Fruit fly (Drosophila melanogaster) whole organism, embryonic: Measurements from ENCODE around the gene sle.

Experiments used
- B-H2 ChIP-seq: fragments of 200-800 bp; sonication (Bioruptor generic); optimal IDR thresholded peaks from 2 replicates; lab custom pipeline; 2018; ENCODE audit warnings: missing biosample characterization, mild to moderate bottlenecking, missing genetic modification characterization
- CG10654 ChIP-seq: fragments of 200-800 bp; sonication (Bioruptor generic); optimal IDR thresholded peaks from 2 replicates; lab custom pipeline; 2016; ENCODE audit warnings: missing biosample characterization, missing genetic modification characterization
- CG11093 ChIP-seq: fragments of 200-800 bp; sonication (Bioruptor generic); IDR thresholded peaks from 3 replicates; pipeline ENCODE4 v1.3.6; 2022; ENCODE audit warnings: missing biosample characterization, missing genetic modification characterization
- CG12219 ChIP-seq: fragments of 200-800 bp; sonication (Bioruptor generic); optimal IDR thresholded peaks from 3 replicates; lab custom pipeline; 2018; ENCODE audit warnings: missing biosample characterization, mild to moderate bottlenecking, missing genetic modification characterization
- CG12391 ChIP-seq: fragments of 200-800 bp; sonication (Bioruptor generic); optimal IDR thresholded peaks from 3 replicates; lab custom pipeline; 2018; ENCODE audit warnings: missing biosample characterization, mild to moderate bottlenecking, missing genetic modification characterization, moderate library complexity
- CG14441 ChIP-seq: fragments of 200-800 bp; sonication (Bioruptor generic); IDR thresholded peaks from 2 replicates; pipeline ENCODE4 v1.3.6; 2022; ENCODE audit warnings: missing biosample characterization, missing genetic modification characterization
- CG15514 ChIP-seq: fragments of 200-800 bp; sonication (Bioruptor generic); optimal IDR thresholded peaks from 3 replicates; lab custom pipeline; 2017; ENCODE audit warnings: missing biosample characterization, missing genetic modification characterization, mild to moderate bottlenecking, moderate library complexity, missing genetic modification reagents
- CG16863 ChIP-seq: fragments of 200-800 bp; sonication (Bioruptor generic); optimal IDR thresholded peaks from 3 replicates; lab custom pipeline; 2016; ENCODE audit warnings: missing biosample characterization, missing genetic modification characterization
- CG32767 ChIP-seq: fragments of 200-800 bp; sonication (Bioruptor generic); IDR thresholded peaks from 2 replicates; pipeline ENCODE4 v1.3.6; 2022; ENCODE audit warnings: missing biosample characterization, missing genetic modification characterization
- CG34224 ChIP-seq: fragments of 200-800 bp; sonication (Bioruptor generic); IDR thresholded peaks from 3 replicates; pipeline ENCODE4 v1.3.6; 2022; ENCODE audit warnings: missing biosample characterization, missing genetic modification characterization; ENCODE audit not compliant: partially characterized antibody
- CG34376 ChIP-seq: fragments of 200-800 bp; sonication (Bioruptor generic); optimal IDR thresholded peaks from 2 replicates; lab custom pipeline; 2018; ENCODE audit warnings: missing biosample characterization, mild to moderate bottlenecking, missing genetic modification characterization
- CG3726 ChIP-seq: fragments of 200-800 bp; sonication (Bioruptor generic); IDR thresholded peaks from 3 replicates; pipeline ENCODE4, ENCODE4 v1.3.6; 2022; ENCODE audit warnings: missing biosample characterization, missing genetic modification characterization
- CG3838 ChIP-seq: fragments of 200-800 bp; sonication (Bioruptor generic); optimal IDR thresholded peaks from 3 replicates; lab custom pipeline; 2016; ENCODE audit warnings: missing biosample characterization, missing genetic modification characterization
- CG3847 ChIP-seq: fragments of 200-800 bp; sonication (Bioruptor generic); IDR thresholded peaks from 2 replicates; pipeline ENCODE4 v1.3.6; 2022; ENCODE audit warnings: missing biosample characterization, missing genetic modification characterization
- CG4282 ChIP-seq: fragments of 200-800 bp; sonication (Bioruptor generic); optimal IDR thresholded peaks from 2 replicates; lab custom pipeline; 2016; ENCODE audit warnings: missing biosample characterization, missing genetic modification characterization
- CG7987 ChIP-seq: fragments of 200-800 bp; sonication (Bioruptor generic); optimal IDR thresholded peaks from 2 replicates; lab custom pipeline; 2018; ENCODE audit warnings: missing biosample characterization, mild to moderate bottlenecking, missing genetic modification characterization, moderate library complexity
- CG8359 ChIP-seq: fragments of 200-800 bp; sonication (Bioruptor generic); optimal IDR thresholded peaks from 2 replicates; lab custom pipeline; 2017; ENCODE audit warnings: missing biosample characterization, mild to moderate bottlenecking, missing genetic modification characterization, borderline replicate concordance
- CG9437 ChIP-seq: fragments of 200-800 bp; sonication (Bioruptor generic); optimal IDR thresholded peaks from 2 replicates; lab custom pipeline; 2018; ENCODE audit warnings: missing biosample characterization, mild to moderate bottlenecking, missing genetic modification characterization
- CHES-1-like ChIP-seq: fragments of 200-800 bp; sonication (Bioruptor generic); optimal IDR thresholded peaks from 2 replicates; lab custom pipeline; 2016; ENCODE audit warnings: missing biosample characterization, missing genetic modification characterization
- Dbx ChIP-seq: fragments of 200-800 bp; sonication (Bioruptor generic); IDR thresholded peaks from 3 replicates; pipeline ENCODE4 v1.3.6; 2022; ENCODE audit warnings: missing biosample characterization, missing genetic modification characterization
- Dek ChIP-seq: fragments of 200-800 bp; sonication (Bioruptor generic); optimal IDR thresholded peaks from 3 replicates; lab custom pipeline; 2019; ENCODE audit warnings: missing biosample characterization, mild to moderate bottlenecking, missing genetic modification characterization, moderate library complexity
- Dfd ChIP-seq, 2 experiments: fragments of >200 bp; optimal IDR thresholded peaks; 2 replicates each; lab custom pipeline; 2017; ENCODE audit warnings: missing biosample characterization in 2 of 2, missing genetic modification characterization in 2 of 2
- HHEX ChIP-seq: fragments of 200-800 bp; sonication (Bioruptor generic); optimal IDR thresholded peaks from 3 replicates; lab custom pipeline; 2017; ENCODE audit warnings: missing biosample characterization, mild to moderate bottlenecking, missing genetic modification characterization, missing genetic modification reagents
- HLHmδ ChIP-seq: fragments of 200-800 bp; sonication (Bioruptor generic); optimal IDR thresholded peaks from 2 replicates; lab custom pipeline; 2018; ENCODE audit warnings: missing biosample characterization, mild to moderate bottlenecking, missing genetic modification characterization, moderate library complexity
- MBD-R2 ChIP-seq: fragments of 200-800 bp; sonication (Bioruptor generic); IDR thresholded peaks from 2 replicates; pipeline ENCODE4 v1.3.6; 2022; ENCODE audit warnings: missing biosample characterization, missing genetic modification characterization
- Nf-YC ChIP-seq: fragments of 200-800 bp; optimal IDR thresholded peaks from 3 replicates; lab custom pipeline; 2019; ENCODE audit warnings: missing biosample characterization, mild to moderate bottlenecking, missing genetic modification characterization, moderate library complexity
- Side ChIP-seq: fragments of 200-800 bp; sonication (Bioruptor generic); optimal IDR thresholded peaks from 2 replicates; lab custom pipeline; 2016; ENCODE audit warnings: missing biosample characterization, missing genetic modification characterization
- Sin3A ChIP-seq: fragments of >200 bp; optimal IDR thresholded peaks from 2 replicates; lab custom pipeline; 2018
- Tbp ChIP-seq: fragments of >200 bp; optimal IDR thresholded peaks from 2 replicates; lab custom pipeline; 2018; ENCODE audit warnings: missing biosample characterization, missing genetic modification characterization
- ato ChIP-seq: fragments of 200-800 bp; sonication (Bioruptor generic); IDR thresholded peaks from 2 replicates; pipeline ENCODE4 v1.3.6; 2022; ENCODE audit warnings: missing biosample characterization, missing genetic modification characterization; ENCODE audit not compliant: partially characterized antibody
- bbx ChIP-seq: fragments of 200-800 bp; sonication (Bioruptor generic); IDR thresholded peaks from 2 replicates; pipeline ENCODE4 v1.3.6; 2022; ENCODE audit warnings: missing biosample characterization, missing genetic modification characterization; ENCODE audit not compliant: partially characterized antibody
- bigmax ChIP-seq: fragments of 200-800 bp; sonication (Bioruptor generic); optimal IDR thresholded peaks from 2 replicates; lab custom pipeline; 2018; ENCODE audit warnings: missing biosample characterization, mild to moderate bottlenecking, missing genetic modification characterization
- caup ChIP-seq: fragments of 200-800 bp; sonication (Bioruptor generic); optimal IDR thresholded peaks from 3 replicates; lab custom pipeline; 2017; ENCODE audit warnings: missing biosample characterization, mild to moderate bottlenecking, missing genetic modification characterization, moderate library complexity; ENCODE audit not compliant: severe bottlenecking
- corto ChIP-seq: fragments of 200-800 bp; sonication (Bioruptor generic); optimal IDR thresholded peaks from 2 replicates; lab custom pipeline; 2016; ENCODE audit warnings: missing biosample characterization, mild to moderate bottlenecking, missing genetic modification characterization, moderate library complexity
- crc ChIP-seq: fragments of 200-800 bp; sonication (Bioruptor generic); optimal IDR thresholded peaks from 2 replicates; lab custom pipeline; 2016; ENCODE audit warnings: missing biosample characterization, missing genetic modification characterization
- dmrt11E ChIP-seq: fragments of 200-800 bp; sonication (Bioruptor generic); optimal IDR thresholded peaks from 3 replicates; lab custom pipeline; 2018; ENCODE audit warnings: missing biosample characterization, mild to moderate bottlenecking, missing genetic modification characterization, moderate library complexity
- en ChIP-seq: fragments of 200-800 bp; sonication (Bioruptor generic); optimal IDR thresholded peaks from 2 replicates; lab custom pipeline; 2016; ENCODE audit warnings: missing biosample characterization, missing genetic modification characterization
- esg ChIP-seq: fragments of 200-800 bp; sonication (Bioruptor generic); conservative IDR thresholded peaks from 2 replicates; pipeline ENCODE4 v1.3.6; 2022; ENCODE audit warnings: missing biosample characterization, missing genetic modification characterization
- fd3F ChIP-seq: fragments of 200-800 bp; sonication (Bioruptor generic); optimal IDR thresholded peaks from 2 replicates; lab custom pipeline; 2018; ENCODE audit warnings: missing biosample characterization, mild to moderate bottlenecking, missing genetic modification characterization, moderate library complexity
- grn ChIP-seq: fragments of 200-800 bp; sonication (Bioruptor generic); optimal IDR thresholded peaks from 3 replicates; lab custom pipeline; 2017; ENCODE audit warnings: missing biosample characterization, missing genetic modification characterization
- hb ChIP-seq: fragments of 200-800 bp; sonication (Bioruptor generic); IDR thresholded peaks from 3 replicates; pipeline ENCODE4 v1.3.6; 2022; ENCODE audit warnings: missing biosample characterization, missing genetic modification characterization; ENCODE audit not compliant: partially characterized antibody
- lilli ChIP-seq: fragments of 200-800 bp; sonication (Bioruptor generic); optimal IDR thresholded peaks from 3 replicates; lab custom pipeline; 2016; ENCODE audit warnings: missing biosample characterization, missing genetic modification characterization
- nau ChIP-seq: fragments of 200-800 bp; sonication (Bioruptor generic); optimal IDR thresholded peaks from 3 replicates; lab custom pipeline; 2017; ENCODE audit warnings: missing biosample characterization, mild to moderate bottlenecking, missing genetic modification characterization, missing genetic modification reagents
- pan ChIP-seq, 4 experiments: fragments of >200 bp in 3 of 4; fragments of 200-800 bp in 1 of 4; sonication (Bioruptor generic) in 1 of 4; optimal IDR thresholded peaks in 3 of 4; IDR thresholded peaks in 1 of 4; 2 replicates each; pipeline versions ENCODE4 v1.3.6 to Lab custom; 2017 to 2022; ENCODE audit warnings: missing biosample characterization in 2 of 4, missing genetic modification characterization in 2 of 4, mixed read lengths in 1 of 4
- salm ChIP-seq: fragments of 200-800 bp; sonication (Bioruptor generic); optimal IDR thresholded peaks from 2 replicates; lab custom pipeline; 2018; ENCODE audit warnings: missing biosample characterization, mild to moderate bottlenecking, missing genetic modification characterization
- shn ChIP-seq: fragments of 200-800 bp; sonication (Bioruptor generic); optimal IDR thresholded peaks from 3 replicates; lab custom pipeline; 2016; ENCODE audit warnings: missing biosample characterization, missing genetic modification characterization
- sna ChIP-seq: fragments of 200-800 bp; sonication (Bioruptor generic); IDR thresholded peaks from 2 replicates; pipeline ENCODE4 v1.3.6; 2022; ENCODE audit warnings: missing biosample characterization, missing genetic modification characterization; ENCODE audit not compliant: partially characterized antibody
- tgo ChIP-seq: fragments of 200-800 bp; sonication (Bioruptor generic); IDR thresholded peaks from 3 replicates; pipeline ENCODE4 v1.3.6; 2022; ENCODE audit warnings: missing biosample characterization, missing genetic modification characterization
- twi ChIP-seq: fragments of 200-800 bp; optimal IDR thresholded peaks from 2 replicates; lab custom pipeline; 2019; ENCODE audit warnings: missing biosample characterization, mild to moderate bottlenecking, missing genetic modification characterization, moderate library complexity
- tx ChIP-seq: fragments of 200-800 bp; sonication (Bioruptor generic); optimal IDR thresholded peaks from 2 replicates; lab custom pipeline; 2016; ENCODE audit warnings: missing biosample characterization, missing genetic modification characterization
- yki ChIP-seq: fragments of >200 bp; optimal IDR thresholded peaks from 3 replicates; lab custom pipeline; 2018

Gene sle

dm6 chr3R:10377849-10378248, 44.9 kb downstream of the sle start, which contains the start of gene Rfx (continued):
- TF ChIP-seq fd3F (GFP tag; lab: Kevin White, UChicago) (no peak), corto (no peak), CG34376 (GFP tag; lab: Kevin White, UChicago) (peak; percentile 51), en (no peak), Sin3A (peak; percentile 62), CG3726 (GFP tag; lab: Robert Waterston, UW) (no peak), HLHmδ (GFP tag; lab: Kevin White, UChicago) (no peak), Nf-YC (tag; lab: Kevin White, UChicago) (peak; percentile 28), crc (GFP tag; lab: Kevin White, UChicago) (no peak), shn (GFP tag; lab: Kevin White, UChicago) (no peak), nau (GFP tag; lab: Kevin White, UChicago) (no peak), caup (peak; percentile 30), CG11093 (GFP tag; lab: Robert Waterston, UW) (no peak), lilli (GFP tag; lab: Kevin White, UChicago) (peak; percentile 12), CG12219 (GFP tag; lab: Kevin White, UChicago) (no peak), tx (no peak), CG14441 (GFP tag; lab: Robert Waterston, UW) (no peak), CG15514 (GFP tag; lab: Kevin White, UChicago) (peak; percentile 63), CG3847 (GFP tag; lab: Robert Waterston, UW) (no peak), CG16863 (GFP tag; lab: Kevin White, UChicago) (no peak), CG3838 (GFP tag; lab: Kevin White, UChicago) (no peak), salm (no peak), CG7987 (GFP tag; lab: Kevin White, UChicago) (peak; percentile 48), grn (GFP tag; lab: Kevin White, UChicago) (no peak), CG4282 (GFP tag; lab: Kevin White, UChicago) (no peak), bigmax (GFP tag; lab: Kevin White, UChicago) (peak; percentile 27), ato (no peak), hb (GFP tag; lab: Robert Waterston, UW) (no peak), CG8359 (GFP tag; lab: Kevin White, UChicago) (no peak), Dek (tag; lab: Kevin White, UChicago) (no peak), pan (optimal IDR thresholded peaks at IDR 0.05; lab: Kevin White, UChicago) (no peak), pan (GFP tag; optimal IDR thresholded peaks at IDR 0.05 in 1 of 2, IDR thresholded peaks at IDR 0.05 in 1 of 2) (no peak), HHEX (GFP tag; lab: Kevin White, UChicago) (no peak), dmrt11E (tag; lab: Kevin White, UChicago) (no peak), bbx (no peak), B-H2 (GFP tag; lab: Kevin White, UChicago) (peak; percentile 62), CG34224 (no peak), CHES-1-like (GFP tag; lab: Kevin White, UChicago) (peak; percentile 24), CG9437 (GFP tag; lab: Kevin White, UChicago) (no peak), Tbp (GFP tag; lab: Kevin White, UChicago) (no peak), CG32767 (GFP tag; lab: Robert Waterston, UW) (no peak), Dbx (GFP tag; lab: Robert Waterston, UW) (no peak), esg (no peak), yki (lab: Kevin White, UChicago) (no peak), Dfd (GFP tag; optimal IDR thresholded peaks at IDR 0.05; lab: Kevin White, UChicago) (no peak), Side (peak; percentile 37), twi (peak; percentile 43), sna (no peak), CG12391 (peak; percentile 26), MBD-R2 (GFP tag; lab: Robert Waterston, UW) (no peak), tgo (GFP tag; lab: Robert Waterston, UW) (no peak), CG10654 (GFP tag; lab: Kevin White, UChicago) (no peak)
